Fruit fly (Drosophila melanogaster) whole organism, wandering third instar larva: ENCODE measurements around the gene Lrr47.
A peak's percentile ranks its signal among the peaks of the same experiment; 100 is the strongest.

ENCODE experiments used
- Abd-B ChIP-seq: fragments of >200 bp; optimal IDR thresholded peaks from 2 replicates; lab custom pipeline; 2017; ENCODE audit warnings: missing biosample characterization, missing genetic modification characterization
- CG32264 ChIP-seq: fragments of 200-800 bp; sonication (Bioruptor generic); optimal IDR thresholded peaks from 2 replicates; lab custom pipeline; 2016; ENCODE audit warnings: missing biosample characterization, missing genetic modification characterization
- CG9705 ChIP-seq: fragments of 200-800 bp; sonication (Bioruptor generic); optimal IDR thresholded peaks from 2 replicates; lab custom pipeline; 2018; ENCODE audit warnings: missing biosample characterization, mild to moderate bottlenecking, missing genetic modification characterization
- CrebA ChIP-seq: fragments of 200-800 bp; sonication (Bioruptor generic); optimal IDR thresholded peaks from 2 replicates; lab custom pipeline; 2016; ENCODE audit warnings: missing biosample characterization, mild to moderate bottlenecking, missing genetic modification characterization, borderline replicate concordance
- Dfd ChIP-seq: fragments of >200 bp; optimal IDR thresholded peaks from 2 replicates; lab custom pipeline; 2017; ENCODE audit warnings: missing biosample characterization, missing genetic modification characterization
- Dif ChIP-seq: fragments of 200-275, 200-300 bp; sonication (Bioruptor generic); optimal IDR thresholded peaks from 2 replicates; lab custom pipeline; 2018; ENCODE audit warnings: missing biosample characterization, missing genetic modification characterization; ENCODE audit not compliant: partially characterized antibody
- GATAd ChIP-seq: sonication (Bioruptor generic); optimal IDR thresholded peaks from 2 replicates; lab custom pipeline; 2016; ENCODE audit warnings: missing biosample characterization, missing genetic modification characterization
- HLH106 ChIP-seq: fragments of 200-800 bp; optimal IDR thresholded peaks from 3 replicates; lab custom pipeline; 2019; ENCODE audit warnings: missing biosample characterization, mild to moderate bottlenecking, missing genetic modification characterization, moderate library complexity
- Hr78 ChIP-seq: fragments of >200 bp; optimal IDR thresholded peaks from 2 replicates; lab custom pipeline; 2017; ENCODE audit warnings: missing biosample characterization, missing genetic modification characterization
- Hr83 ChIP-seq: fragments of 200-300 bp; sonication (Bioruptor generic); optimal IDR thresholded peaks from 2 replicates; lab custom pipeline; 2016; ENCODE audit warnings: missing biosample characterization, mild to moderate bottlenecking, missing genetic modification characterization, moderate library complexity; ENCODE audit not compliant: poor library complexity, severe bottlenecking
- Jra ChIP-seq: sonication (Bioruptor generic); optimal IDR thresholded peaks from 2 replicates; lab custom pipeline; 2016; ENCODE audit warnings: missing biosample characterization, missing genetic modification characterization
- Myc ChIP-seq: fragments of >200 bp; optimal IDR thresholded peaks from 2 replicates; lab custom pipeline; 2017
- N ChIP-seq: fragments of >200 bp; optimal IDR thresholded peaks from 2 replicates; lab custom pipeline; 2018; ENCODE audit warnings: missing biosample characterization, missing external identifiers, missing genetic modification characterization
- OdsH ChIP-seq: fragments of 200-800 bp; sonication (Bioruptor generic); optimal IDR thresholded peaks from 2 replicates; lab custom pipeline; 2016; ENCODE audit warnings: missing biosample characterization, mild to moderate bottlenecking, missing genetic modification characterization
- Rel ChIP-seq, 2 experiments: fragments of 200-800 bp; sonication (Bioruptor generic) in 1 of 2; optimal IDR thresholded peaks; 2 replicates in 1 of 2; 3 replicates in 1 of 2; lab custom pipeline; 2016 to 2019; ENCODE audit warnings: mild to moderate bottlenecking in 2 of 2, missing biosample characterization in 2 of 2, missing genetic modification characterization in 2 of 2, moderate library complexity in 1 of 2
- Vsx2 ChIP-seq: fragments of 200-300, 225-300 bp; sonication (Bioruptor generic); optimal IDR thresholded peaks from 2 replicates; lab custom pipeline; 2018; ENCODE audit warnings: missing biosample characterization, missing genetic modification characterization; ENCODE audit not compliant: partially characterized antibody
- br ChIP-seq: fragments of 200-800 bp; sonication (Bioruptor generic); optimal IDR thresholded peaks from 2 replicates; lab custom pipeline; 2016; ENCODE audit warnings: missing biosample characterization, missing genetic modification characterization
- brk ChIP-seq: fragments of 200-800 bp; sonication (Bioruptor generic); optimal IDR thresholded peaks from 2 replicates; lab custom pipeline; 2016; ENCODE audit warnings: missing biosample characterization, mild to moderate bottlenecking, missing genetic modification characterization
- dl ChIP-seq, 2 experiments: fragments of 175-275, 200-275 bp in 1 of 2; fragments of 200-275 bp in 1 of 2; sonication (Bioruptor generic); optimal IDR thresholded peaks; lab custom pipeline; 2018; ENCODE audit warnings: mild to moderate bottlenecking in 2 of 2, missing biosample characterization in 2 of 2, missing genetic modification characterization in 2 of 2, moderate library complexity in 2 of 2; ENCODE audit not compliant: partially characterized antibody in 2 of 2, insufficient read depth in 1 of 2
- dmrt93B ChIP-seq: fragments of 200-800 bp; sonication (Bioruptor generic); optimal IDR thresholded peaks from 2 replicates; lab custom pipeline; 2018; ENCODE audit warnings: missing biosample characterization, mild to moderate bottlenecking, missing genetic modification characterization
- dsf ChIP-seq: sonication (Bioruptor generic); optimal IDR thresholded peaks from 2 replicates; lab custom pipeline; 2016; ENCODE audit warnings: missing biosample characterization, missing genetic modification characterization, borderline replicate concordance
- ey ChIP-seq: fragments of 200-800 bp; sonication (Bioruptor generic); optimal IDR thresholded peaks from 2 replicates; lab custom pipeline; 2016; ENCODE audit warnings: missing biosample characterization, missing genetic modification characterization
- foxo ChIP-seq, 2 experiments: fragments of 200-800 bp; sonication (Bioruptor generic); optimal IDR thresholded peaks; 2 replicates in 1 of 2; 3 replicates in 1 of 2; lab custom pipeline; 2016 to 2017; ENCODE audit warnings: missing biosample characterization in 2 of 2, missing genetic modification characterization in 2 of 2
- fru ChIP-seq: fragments of 200-800 bp; sonication (Bioruptor generic); optimal IDR thresholded peaks from 3 replicates; lab custom pipeline; 2016; ENCODE audit warnings: missing biosample characterization, mild to moderate bottlenecking, missing genetic modification characterization
- h ChIP-seq: fragments of 200-800 bp; sonication (Bioruptor generic); optimal IDR thresholded peaks from 3 replicates; lab custom pipeline; 2016; ENCODE audit warnings: missing biosample characterization, mild to moderate bottlenecking, missing genetic modification characterization
- jim ChIP-seq: fragments of 175-275, 200-325 bp; sonication (Bioruptor generic); optimal IDR thresholded peaks from 2 replicates; lab custom pipeline; 2016; ENCODE audit warnings: missing biosample characterization, mild to moderate bottlenecking, missing genetic modification characterization
- lola ChIP-seq: fragments of >200 bp; optimal IDR thresholded peaks from 2 replicates; lab custom pipeline; 2017; ENCODE audit warnings: missing biosample characterization, missing genetic modification characterization
- pan ChIP-seq: fragments of >200 bp; optimal IDR thresholded peaks from 2 replicates; lab custom pipeline; 2017
- psq ChIP-seq: fragments of 200-800 bp; sonication (Bioruptor generic); optimal IDR thresholded peaks from 3 replicates; lab custom pipeline; 2017; ENCODE audit warnings: missing biosample characterization, mild to moderate bottlenecking, missing genetic modification characterization, moderate library complexity
- rgr ChIP-seq: fragments of 200-800 bp; sonication (Bioruptor generic); optimal IDR thresholded peaks from 3 replicates; lab custom pipeline; 2016; ENCODE audit warnings: missing biosample characterization, mild to moderate bottlenecking, missing genetic modification characterization
- sv ChIP-seq: fragments of 200-800 bp; sonication (Bioruptor generic); optimal IDR thresholded peaks from 3 replicates; lab custom pipeline; 2016; ENCODE audit warnings: missing biosample characterization, missing genetic modification characterization
- tai ChIP-seq: sonication (Bioruptor generic); optimal IDR thresholded peaks from 2 replicates; lab custom pipeline; 2016; ENCODE audit warnings: missing biosample characterization, missing genetic modification characterization
- usp ChIP-seq: fragments of >200 bp; optimal IDR thresholded peaks from 2 replicates; lab custom pipeline; 2017; ENCODE audit warnings: missing biosample characterization, missing genetic modification characterization
- woc ChIP-seq: sonication (Bioruptor generic); optimal IDR thresholded peaks from 2 replicates; lab custom pipeline; 2016; ENCODE audit warnings: missing biosample characterization, mild to moderate bottlenecking, missing genetic modification characterization

Gene Lrr47

DNA sequence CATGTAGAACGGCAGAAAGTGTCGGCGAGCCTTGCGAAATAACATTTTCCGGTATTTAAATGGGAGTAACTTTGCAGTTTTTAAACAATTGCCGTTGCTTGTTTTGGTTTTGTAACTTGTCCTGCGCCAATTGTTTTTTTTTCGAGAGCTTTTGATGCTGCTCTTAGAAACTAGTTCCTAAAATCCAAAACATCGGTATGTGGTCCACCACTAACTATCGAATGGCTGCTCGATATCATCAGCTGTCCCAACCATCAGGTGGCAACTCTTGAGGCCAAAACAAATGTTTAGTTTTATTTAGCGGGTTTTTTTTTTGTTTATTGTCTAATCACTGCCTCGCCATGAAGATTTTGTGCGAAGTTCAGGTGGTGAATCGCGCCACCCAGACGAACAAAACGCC is at the start of gene Lrr47, which contains the start of gene Fatp1:
TSS of gene Lrr47 (plus strand) at position 251 of the 400 bp plus-strand sequence.
TSS of gene Fatp1 (minus strand) at position 134 of the 400 bp plus-strand sequence.
- TF ChIP-seq CG32264 = no peak
- TF ChIP-seq fru = peak; percentile 20
- TF ChIP-seq woc = peak; percentile 25
- no peak for TF ChIP-seq Myc (lab: Kevin White, UChicago)
- TF ChIP-seq GATAd (GFP tag; lab: Kevin White, UChicago) = no peak
- TF ChIP-seq Dfd (GFP tag; lab: Kevin White, UChicago) = no peak
- peak; percentile 46 for TF ChIP-seq Hr83 (GFP tag; lab: Kevin White, UChicago)
- TF ChIP-seq usp (GFP tag; lab: Kevin White, UChicago) = no peak
- TF ChIP-seq brk (GFP tag; lab: Kevin White, UChicago) = no peak
- TF ChIP-seq CrebA = no peak
- TF ChIP-seq Jra (GFP tag; lab: Kevin White, UChicago) = no peak
- TF ChIP-seq, all 38 proteins: peak for 3

DNA sequence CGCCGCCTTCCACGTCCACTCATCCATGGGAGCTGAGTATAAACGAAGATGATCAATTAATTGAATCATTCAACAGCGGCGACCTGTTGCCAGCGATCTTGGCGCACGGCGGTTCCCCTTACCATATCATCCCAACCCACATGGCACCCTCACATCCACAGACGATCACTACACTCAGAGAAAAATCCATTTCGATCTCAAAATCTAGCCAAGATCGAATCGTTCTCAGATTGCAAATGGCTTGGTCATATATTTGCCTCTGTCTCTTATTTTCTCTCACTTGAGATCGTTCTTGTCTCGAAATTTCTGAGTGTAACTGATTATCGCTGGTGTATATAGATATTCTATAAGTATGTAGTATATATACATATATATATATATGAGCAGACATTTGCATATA is 48.7 kb upstream of the Lrr47 start:
- TF ChIP-seq foxo (GFP tag; optimal IDR thresholded peaks at IDR 0.05; lab: Kevin White, UChicago) (peak in 1 of 2 experiments; percentile 45), h (GFP tag; lab: Kevin White, UChicago) (peak; percentile 55), Hr83 (GFP tag; lab: Kevin White, UChicago) (no peak), pan (lab: Kevin White, UChicago) (no peak), dl (GFP tag; optimal IDR thresholded peaks at IDR 0.05; lab: Kevin White, UChicago; ENCODE audit: insufficient read depth in 1 of 2, partially characterized antibody in 2 of 2) (no peak), Dif (no peak), HLH106 (tag; lab: Kevin White, UChicago) (peak; percentile 54), br (GFP tag; lab: Kevin White, UChicago) (no peak), usp (GFP tag; lab: Kevin White, UChicago) (no peak), Dfd (GFP tag; lab: Kevin White, UChicago) (no peak), sv (GFP tag; lab: Kevin White, UChicago) (peak; percentile 22), psq (no peak), fru (peak; percentile 2), jim (no peak), Rel (GFP tag; optimal IDR thresholded peaks at IDR 0.05; lab: Kevin White, UChicago) (no peak), Rel (tag; optimal IDR thresholded peaks at IDR 0.05; lab: Kevin White, UChicago) (no peak), rgr (GFP tag; lab: Kevin White, UChicago) (peak; percentile 36), dmrt93B (GFP tag; lab: Kevin White, UChicago) (peak; percentile 24), OdsH (GFP tag; lab: Kevin White, UChicago) (no peak), Abd-B (GFP tag; lab: Kevin White, UChicago) (no peak), Hr78 (GFP tag; lab: Kevin White, UChicago) (no peak)

DNA sequence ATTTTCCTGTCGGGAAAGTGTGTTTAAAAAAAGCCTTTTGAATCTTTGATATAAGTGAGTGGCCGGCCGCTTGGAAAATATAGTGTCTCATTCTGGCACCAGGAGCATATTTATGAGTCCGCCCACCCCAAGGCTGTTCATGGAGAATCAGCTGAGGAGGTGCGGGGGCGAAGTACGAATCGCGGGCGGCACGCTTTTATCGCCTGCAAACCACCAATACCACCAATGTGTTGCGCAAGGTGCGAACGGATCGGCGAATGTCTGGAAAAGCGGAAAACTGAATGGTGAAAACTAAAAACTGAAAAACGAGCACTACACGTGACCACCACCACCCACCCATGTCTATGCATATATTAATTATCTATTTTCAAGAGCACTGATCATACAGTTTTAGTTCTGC is 48.2 kb upstream of the Lrr47 start:
- no peak for TF ChIP-seq HLH106 (tag; lab: Kevin White, UChicago)
- no peak for TF ChIP-seq OdsH (GFP tag; lab: Kevin White, UChicago)
- TF ChIP-seq ey (GFP tag; lab: Kevin White, UChicago) = no peak
- TF ChIP-seq N (GFP tag; lab: Kevin White, UChicago) = no peak
- no peak for TF ChIP-seq Vsx2 (GFP tag; lab: Kevin White, UChicago)
- TF ChIP-seq Dfd (GFP tag; lab: Kevin White, UChicago) = no peak
- TF ChIP-seq jim = no peak
- no peak for TF ChIP-seq Rel (GFP tag; optimal IDR thresholded peaks at IDR 0.05; lab: Kevin White, UChicago)
- no peak for TF ChIP-seq Rel (tag; optimal IDR thresholded peaks at IDR 0.05; lab: Kevin White, UChicago)
- no peak for TF ChIP-seq dsf
- no peak for TF ChIP-seq lola (GFP tag; lab: Kevin White, UChicago)
- no peak for TF ChIP-seq foxo (GFP tag; optimal IDR thresholded peaks at IDR 0.05; lab: Kevin White, UChicago)
- TF ChIP-seq CG32264 = no peak
- TF ChIP-seq Jra (GFP tag; lab: Kevin White, UChicago) = no peak

DNA sequence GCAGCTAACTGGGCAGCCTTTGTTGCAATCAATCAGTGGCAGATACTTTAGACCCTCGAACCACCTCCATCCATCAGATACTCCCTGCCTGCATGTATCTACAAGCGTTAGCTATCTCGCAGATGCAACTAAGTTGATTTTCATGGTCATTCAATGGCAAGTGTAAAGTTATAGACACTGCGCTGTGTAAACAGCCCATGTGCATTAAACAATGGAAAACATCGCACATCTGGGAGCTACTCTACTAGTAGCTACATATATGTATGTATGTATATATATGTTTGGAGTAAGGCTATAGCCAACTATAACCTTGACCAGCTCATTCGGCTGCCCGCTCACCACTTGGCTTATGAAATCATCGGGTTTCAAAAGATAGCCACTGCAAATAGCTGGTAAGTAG is 46.9 kb upstream of the Lrr47 start:
- TF ChIP-seq Hr78 (GFP tag; lab: Kevin White, UChicago) (no peak), Dfd (GFP tag; lab: Kevin White, UChicago) (no peak), woc (no peak), jim (no peak), Jra (GFP tag; lab: Kevin White, UChicago) (no peak), lola (GFP tag; lab: Kevin White, UChicago) (no peak), OdsH (GFP tag; lab: Kevin White, UChicago) (no peak), brk (GFP tag; lab: Kevin White, UChicago) (no peak), tai (no peak), usp (GFP tag; lab: Kevin White, UChicago) (no peak), rgr (GFP tag; lab: Kevin White, UChicago) (no peak), psq (no peak), Rel (GFP tag; optimal IDR thresholded peaks at IDR 0.05; lab: Kevin White, UChicago) (no peak), Rel (tag; optimal IDR thresholded peaks at IDR 0.05; lab: Kevin White, UChicago) (no peak), Myc (lab: Kevin White, UChicago) (no peak), dmrt93B (GFP tag; lab: Kevin White, UChicago) (no peak), dl (GFP tag; optimal IDR thresholded peaks at IDR 0.05; lab: Kevin White, UChicago; ENCODE audit: insufficient read depth in 1 of 2, partially characterized antibody in 2 of 2) (no peak), Vsx2 (GFP tag; lab: Kevin White, UChicago) (no peak), CG9705 (GFP tag; lab: Kevin White, UChicago) (no peak), CG32264 (no peak)
